Worm (Caenorhabditis elegans): ENCODE measurements around the gene hlh-8.

The hlh-8 gene

DNA sequence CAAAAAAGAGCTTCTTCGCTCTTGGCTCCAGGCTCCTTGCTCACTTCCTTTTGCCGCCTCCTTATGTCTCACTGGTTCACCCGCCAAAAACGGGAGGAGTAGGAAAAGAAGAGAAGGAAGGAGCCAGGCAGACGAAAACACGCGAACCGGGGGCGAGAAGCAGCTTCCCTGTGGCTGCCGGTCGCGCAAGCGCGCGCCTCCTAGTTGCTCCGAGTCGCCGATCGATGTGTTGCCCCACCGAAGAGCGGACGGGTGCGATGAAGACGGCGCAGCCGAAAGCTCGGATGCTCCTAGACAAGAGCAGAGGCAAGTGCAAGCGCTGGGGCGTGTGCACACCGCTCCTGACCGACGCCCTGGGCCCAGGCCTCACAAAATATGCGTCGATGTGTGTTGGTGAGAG, 47.3 kb downstream of the hlh-8 start (continued):
- TF ChIP-seq ces-1 (GFP tag; optimal IDR thresholded peaks at IDR 0.05) (no peak), egl-27 (tag; optimal IDR thresholded peaks at IDR 0.05) (no peak), ztf-4 (tag; optimal IDR thresholded peaks at IDR 0.05) (no peak), nhr-71 (tag; optimal IDR thresholded peaks at IDR 0.05) (peak; percentile 39), fkh-10 (GFP tag; optimal IDR thresholded peaks at IDR 0.05) (peak; percentile 62), nhr-77 (tag; optimal IDR thresholded peaks at IDR 0.05) (no peak), ceh-8 (GFP tag; optimal IDR thresholded peaks at IDR 0.05) (peak; percentile 89), ceh-63 (GFP tag; optimal IDR thresholded peaks at IDR 0.05) (no peak), nhr-84 (tag; optimal IDR thresholded peaks at IDR 0.05) (no peak), lin-15B (tag; optimal IDR thresholded peaks at IDR 0.05) (no peak), fkh-4 (tag; optimal IDR thresholded peaks at IDR 0.05; ENCODE audit: borderline replicate concordance) (no peak), pag-3 (tag; optimal IDR thresholded peaks at IDR 0.05; ENCODE audit: borderline replicate concordance, insufficient read depth) (no peak), C04F5.9 (tag; optimal IDR thresholded peaks at IDR 0.05) (no peak), dsc-1 (tag; optimal IDR thresholded peaks at IDR 0.05) (peak; percentile 39), vab-15 (tag; optimal IDR thresholded peaks at IDR 0.05) (no peak), F16B12.6 (tag; optimal IDR thresholded peaks at IDR 0.05) (no peak), Y116A8C.19 (tag; optimal IDR thresholded peaks at IDR 0.05; ENCODE audit: borderline replicate concordance) (no peak), tbx-2 (tag; optimal IDR thresholded peaks at IDR 0.05) (peak; percentile 7), ets-5 (GFP tag; IDR thresholded peaks at IDR 0.05) (no peak), skn-1 (tag; optimal IDR thresholded peaks at IDR 0.05) (no peak), C16A3.4 (tag; optimal IDR thresholded peaks at IDR 0.05) (no peak), sup-37 (GFP tag; optimal IDR thresholded peaks at IDR 0.05) (no peak), aly-2 (tag; optimal IDR thresholded peaks at IDR 0.05) (no peak), ceh-82 (tag; optimal IDR thresholded peaks at IDR 0.05) (peak; percentile 42 to 64 (median 59)), unc-30 (tag; optimal IDR thresholded peaks at IDR 0.05) (no peak), nhr-28 (tag; optimal IDR thresholded peaks at IDR 0.05) (no peak), dpl-1 (GFP tag; optimal IDR thresholded peaks at IDR 0.05) (peak in 1 of 3 experiments; percentile 24), ztf-11 (tag; optimal IDR thresholded peaks at IDR 0.05) (peak in 1 of 2 experiments; percentile 24), elt-3 (tag; optimal IDR thresholded peaks at IDR 0.05) (no peak), nhr-90 (tag; optimal IDR thresholded peaks at IDR 0.05; ENCODE audit: poor library complexity) (no peak), unc-130 (tag; optimal IDR thresholded peaks at IDR 0.05) (no peak), sox-4 (tag; optimal IDR thresholded peaks at IDR 0.05) (peak; percentile 59), alr-1 (tag; optimal IDR thresholded peaks at IDR 0.05; ENCODE audit: borderline replicate concordance) (no peak), lsy-2 (tag; optimal IDR thresholded peaks at IDR 0.05) (peak in 1 of 2 experiments; percentile 31), mab-9 (GFP tag; IDR thresholded peaks at IDR 0.05) (no peak), C34B4.2 (tag; optimal IDR thresholded peaks at IDR 0.05) (no peak), isw-1 (GFP tag; IDR thresholded peaks at IDR 0.05) (peak; percentile 24; the same call in 1 of the 2 replicates), mdl-1 (tag; optimal IDR thresholded peaks at IDR 0.05) (no peak)

- TF ChIP-seq skn-1 (tag; optimal IDR thresholded peaks at IDR 0.05): no peak
- TF ChIP-seq vab-15 (tag; optimal IDR thresholded peaks at IDR 0.05): no peak
- TF ChIP-seq ama-1 (optimal IDR thresholded peaks at IDR 0.05): no peak
- TF ChIP-seq efl-1 (optimal IDR thresholded peaks at IDR 0.05): no peak
- peak in 1 of 2 experiments; percentile 89 for TF ChIP-seq efl-1 (GFP tag; optimal IDR thresholded peaks at IDR 0.05 in 1 of 2)
- peak; percentile 6 for TF ChIP-seq C16A3.4 (tag; optimal IDR thresholded peaks at IDR 0.05)
- TF ChIP-seq xbp-1 (tag; optimal IDR thresholded peaks at IDR 0.05): no peak
- no peak for TF ChIP-seq ceh-88 (GFP tag; IDR thresholded peaks at IDR 0.05)
- TF ChIP-seq pqm-1 (tag; optimal IDR thresholded peaks at IDR 0.05): no peak
- no peak for TF ChIP-seq fos-1 (tag; optimal IDR thresholded peaks at IDR 0.05)
- no peak for TF ChIP-seq C04F5.9 (tag; optimal IDR thresholded peaks at IDR 0.05)
- TF ChIP-seq dsc-1 (tag; optimal IDR thresholded peaks at IDR 0.05): no peak
- TF ChIP-seq lsy-2 (tag; optimal IDR thresholded peaks at IDR 0.05): peak in 1 of 2 experiments; percentile 51
- no peak for TF ChIP-seq nhr-71 (tag; optimal IDR thresholded peaks at IDR 0.05)
- no peak for TF ChIP-seq ztf-11 (tag; optimal IDR thresholded peaks at IDR 0.05)
- no peak for TF ChIP-seq unc-30 (tag; optimal IDR thresholded peaks at IDR 0.05)
- peak in 1 of 2 experiments; percentile 45 for TF ChIP-seq lin-35 (GFP tag; optimal IDR thresholded peaks at IDR 0.05)
- TF ChIP-seq mep-1 (tag; optimal IDR thresholded peaks at IDR 0.05): no peak
- no peak for TF ChIP-seq hlh-17 (GFP tag; optimal IDR thresholded peaks at IDR 0.05; ENCODE audit: borderline replicate concordance)
- TF ChIP-seq blmp-1 (tag; optimal IDR thresholded peaks at IDR 0.05): peak; percentile 43
- no peak for TF ChIP-seq rnt-1 (tag; optimal IDR thresholded peaks at IDR 0.05)
- TF ChIP-seq ceh-82 (tag; optimal IDR thresholded peaks at IDR 0.05): peak in 1 of 3 experiments; percentile 2
- TF ChIP-seq sup-37 (GFP tag; optimal IDR thresholded peaks at IDR 0.05): no peak
- TF ChIP-seq snu-23 (GFP tag; optimal IDR thresholded peaks at IDR 0.05): peak; percentile 38
- TF ChIP-seq lin-14 (GFP tag; optimal IDR thresholded peaks at IDR 0.05): peak; percentile 42
These were observed 53.3 kb downstream of the hlh-8 start, which contains the start of gene C17H11.2 for ce11 chrX:8169534-8169933. TSS of gene C17H11.2 (plus strand) at chrX:8169930.

Measured in whole organism, L1 larva.